Fruit fly (Drosophila melanogaster): ENCODE results near the gene zfh1.

zfh1 gene

DNA sequence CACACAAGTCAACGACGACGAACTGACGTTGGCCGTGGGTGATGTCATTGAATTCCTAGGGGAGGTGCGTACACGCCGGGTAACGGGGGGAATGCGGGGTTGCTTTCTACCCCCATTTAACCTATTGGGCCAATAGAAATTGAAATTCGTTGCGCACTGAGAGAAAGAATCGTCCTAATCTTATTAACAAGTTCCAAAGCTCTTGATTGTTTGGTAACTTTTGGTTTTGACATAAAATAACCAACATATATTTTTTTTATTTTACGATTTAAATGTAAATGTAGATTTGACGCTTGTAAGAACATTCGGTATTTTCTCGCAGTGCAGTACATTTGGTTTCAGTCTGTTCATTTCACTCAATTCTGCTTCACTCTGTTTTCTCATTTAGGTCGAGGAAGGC lies 51.5 kb downstream of the zfh1 start (continued):
- peak; percentile 27 for TF ChIP-seq kni (GFP tag; optimal IDR thresholded peaks at IDR 0.05)
- TF ChIP-seq fd3F (GFP tag; optimal IDR thresholded peaks at IDR 0.05) = peak; percentile 59
- peak; percentile 79 for TF ChIP-seq Mes4 (GFP tag; optimal IDR thresholded peaks at IDR 0.05)
- peak; percentile 84 for TF ChIP-seq Atf6 (GFP tag; IDR thresholded peaks at IDR 0.05)
- TF ChIP-seq CG4360 (GFP tag; IDR thresholded peaks at IDR 0.05) = no peak
- TF ChIP-seq CG15696 (tag; optimal IDR thresholded peaks at IDR 0.05) = peak; percentile 64
- peak; percentile 71 for TF ChIP-seq Dek (tag; optimal IDR thresholded peaks at IDR 0.05)
- peak; percentile 50 for TF ChIP-seq Vsx1 (GFP tag; optimal IDR thresholded peaks at IDR 0.05)
- TF ChIP-seq emc (GFP tag; optimal IDR thresholded peaks at IDR 0.05) = no peak
- peak in 1 of 3 experiments; percentile 86 for TF ChIP-seq lola (GFP tag; optimal IDR thresholded peaks at IDR 0.05)
- TF ChIP-seq Sox100B (GFP tag; optimal IDR thresholded peaks at IDR 0.05) = peak; percentile 74
- peak; percentile 89 for TF ChIP-seq HmgZ (tag; optimal IDR thresholded peaks at IDR 0.05)
- TF ChIP-seq CG2120 (GFP tag; optimal IDR thresholded peaks at IDR 0.05) = peak; percentile 85
- TF ChIP-seq CG33557 (GFP tag; optimal IDR thresholded peaks at IDR 0.05) = peak; percentile 79
- peak; percentile 64 for TF ChIP-seq CG13123 (GFP tag; optimal IDR thresholded peaks at IDR 0.05)
- no peak for TF ChIP-seq Lpt (GFP tag; optimal IDR thresholded peaks at IDR 0.05)
- peak; percentile 84 for TF ChIP-seq H2.0 (GFP tag; IDR thresholded peaks at IDR 0.05)
- no peak for TF ChIP-seq ftz-f1 (GFP tag; optimal IDR thresholded peaks at IDR 0.05)
- peak; percentile 61 to 91 for TF ChIP-seq Hr51 (GFP tag; optimal IDR thresholded peaks at IDR 0.05)
- TF ChIP-seq gcm2 (GFP tag; optimal IDR thresholded peaks at IDR 0.05) = peak; percentile 66
- TF ChIP-seq CG6254 (GFP tag; optimal IDR thresholded peaks at IDR 0.05) = peak; percentile 87
- peak; percentile 42 for TF ChIP-seq twi (tag; optimal IDR thresholded peaks at IDR 0.05)
- peak; percentile 77 for TF ChIP-seq CG1233 (GFP tag; optimal IDR thresholded peaks at IDR 0.05)
- peak; percentile 82 to 91 for TF ChIP-seq dpn (GFP tag; optimal IDR thresholded peaks at IDR 0.05)
- peak; percentile 60 for TF ChIP-seq CG15011 (GFP tag; optimal IDR thresholded peaks at IDR 0.05)
- peak; percentile 93 for TF ChIP-seq gem (tag; optimal IDR thresholded peaks at IDR 0.05)
- TF ChIP-seq tna (GFP tag; IDR thresholded peaks at IDR 0.05; ENCODE audit: partially characterized antibody) = no peak
- no peak for TF ChIP-seq unc-4 (GFP tag; IDR thresholded peaks at IDR 0.05; ENCODE audit: partially characterized antibody)
- peak; percentile 81 for TF ChIP-seq Atf3 (GFP tag; optimal IDR thresholded peaks at IDR 0.05)
- TF ChIP-seq Trl (optimal IDR thresholded peaks at IDR 0.05) = no peak
- TF ChIP-seq Trl (GFP tag; optimal IDR thresholded peaks at IDR 0.05) = peak; percentile 76
- peak; percentile 79 for TF ChIP-seq ttk (GFP tag; IDR thresholded peaks at IDR 0.05)
- no peak for TF ChIP-seq mirr (GFP tag; optimal IDR thresholded peaks at IDR 0.05)
- TF ChIP-seq Eip74EF (GFP tag; optimal IDR thresholded peaks at IDR 0.05) = peak in 1 of 2 experiments; percentile 87
- no peak for TF ChIP-seq Sry-β (GFP tag; optimal IDR thresholded peaks at IDR 0.05)
- peak; percentile 81 for TF ChIP-seq trem (tag; optimal IDR thresholded peaks at IDR 0.05)
- no peak for TF ChIP-seq CG9876 (GFP tag; optimal IDR thresholded peaks at IDR 0.05)
- peak; percentile 11; the same call in 1 of the 2 replicates for TF ChIP-seq CG9215 (GFP tag; IDR thresholded peaks at IDR 0.05)
- TF ChIP-seq esg (GFP tag; conservative IDR thresholded peaks at IDR 0.05) = peak; percentile 82
- TF ChIP-seq dmrt11E (tag; optimal IDR thresholded peaks at IDR 0.05) = peak; percentile 91
- TF ChIP-seq gro (GFP tag; optimal IDR thresholded peaks at IDR 0.05) = no peak
- TF ChIP-seq CTCF (GFP tag; optimal IDR thresholded peaks at IDR 0.05) = peak; percentile 11
- no peak for TF ChIP-seq aop (GFP tag; IDR thresholded peaks at IDR 0.05)
- TF ChIP-seq ash1 (GFP tag; optimal IDR thresholded peaks at IDR 0.05) = no peak
- TF ChIP-seq chif (GFP tag; optimal IDR thresholded peaks at IDR 0.05) = peak; percentile 66 to 90
- TF ChIP-seq salm (tag; optimal IDR thresholded peaks at IDR 0.05) = peak; percentile 75
- TF ChIP-seq stc (GFP tag; IDR thresholded peaks at IDR 0.05) = peak; percentile 68; the same call in 1 of the 2 replicates
- peak; percentile 54 for TF ChIP-seq CG17802 (tag; optimal IDR thresholded peaks at IDR 0.05)
- TF ChIP-seq unpg (GFP tag; optimal IDR thresholded peaks at IDR 0.05) = peak; percentile 92
- 0 out of 2 replicates have a peak, but pooled peaks have one; percentile 15 for TF ChIP-seq cas (GFP tag; IDR thresholded peaks at IDR 0.05)
- TF ChIP-seq Scr (GFP tag; IDR thresholded peaks at IDR 0.05; ENCODE audit: partially characterized antibody) = no peak
